Worm (Caenorhabditis elegans) whole organism, L3 larva: ENCODE measurements around the gene scc-1.

ENCODE experiments used
- R02D3.7 ChIP-seq: fragments of 150-350 bp; optimal IDR thresholded peaks from 2 replicates; lab custom pipeline; 2014; ENCODE audit warnings: missing biosample characterization, missing genetic modification characterization
- ZK546.5 ChIP-seq: sonication (generic microtip); optimal IDR thresholded peaks from 2 replicates; lab custom pipeline; 2017; ENCODE audit warnings: missing biosample characterization, missing genetic modification characterization
- ama-1 ChIP-seq: fragments of 150-350 bp; optimal IDR thresholded peaks from 2 replicates; lab custom pipeline; 2018
- ceh-16 ChIP-seq: sonication (generic microtip); optimal IDR thresholded peaks from 2 replicates; lab custom pipeline; 2017; ENCODE audit warnings: missing biosample characterization, missing genetic modification characterization
- ceh-28 ChIP-seq: fragments of 150-350 bp; optimal IDR thresholded peaks from 2 replicates; lab custom pipeline; 2014; ENCODE audit warnings: missing biosample characterization, missing genetic modification reagents, missing genetic modification characterization
- ceh-82 ChIP-seq: fragments of 150-350 bp; optimal IDR thresholded peaks from 2 replicates; lab custom pipeline; 2014; ENCODE audit warnings: missing biosample characterization, missing genetic modification characterization
- ceh-9 ChIP-seq: sonication (generic microtip); optimal IDR thresholded peaks from 2 replicates; lab custom pipeline; 2018; ENCODE audit warnings: missing biosample characterization, missing genetic modification characterization
- egl-27 ChIP-seq: sonication (generic microtip); optimal IDR thresholded peaks from 4 replicates; lab custom pipeline; 2017; ENCODE audit warnings: missing biosample characterization, missing genetic modification reagents, missing genetic modification characterization
- elt-1 ChIP-seq: fragments of 150-350 bp; optimal IDR thresholded peaks from 2 replicates; lab custom pipeline; 2014; ENCODE audit warnings: missing biosample characterization, missing genetic modification characterization
- elt-2 ChIP-seq: sonication (generic microtip); optimal IDR thresholded peaks from 2 replicates; lab custom pipeline; 2016; ENCODE audit warnings: missing genetic modification reagents, mild to moderate bottlenecking, missing genetic modification characterization, missing compliant biosample characterization
- elt-3 ChIP-seq, 3 experiments: fragments of 150-350 bp in 1 of 3; sonication (generic microtip) in 2 of 3; optimal IDR thresholded peaks; 2 replicates in 2 of 3; 4 replicates in 1 of 3; lab custom pipeline; 2014 to 2017; ENCODE audit warnings: missing biosample characterization in 3 of 3, missing genetic modification characterization in 3 of 3
- eor-1 ChIP-seq, 2 experiments: fragments of 150-350 bp; optimal IDR thresholded peaks; 2 replicates each; lab custom pipeline; 2014 to 2018; ENCODE audit warnings: missing biosample characterization in 2 of 2, missing genetic modification characterization in 2 of 2
- fkh-2 ChIP-seq: fragments of 150-350 bp; optimal IDR thresholded peaks from 2 replicates; lab custom pipeline; 2014; ENCODE audit warnings: missing biosample characterization, missing genetic modification reagents, missing genetic modification characterization
- fos-1 ChIP-seq: fragments of 150-350 bp; optimal IDR thresholded peaks from 2 replicates; lab custom pipeline; 2014; ENCODE audit warnings: missing biosample characterization, missing genetic modification characterization
- hmg-11 ChIP-seq: sonication (generic microtip); optimal IDR thresholded peaks from 2 replicates; lab custom pipeline; 2016; ENCODE audit warnings: missing genetic modification characterization, missing compliant biosample characterization
- jun-1 ChIP-seq: fragments of 150-350 bp; optimal IDR thresholded peaks from 2 replicates; lab custom pipeline; 2014; ENCODE audit warnings: missing biosample characterization, missing genetic modification reagents, missing genetic modification characterization
- lin-15B ChIP-seq: fragments of 150-350 bp; optimal IDR thresholded peaks from 2 replicates; lab custom pipeline; 2014; ENCODE audit warnings: missing biosample characterization, missing genetic modification characterization
- lin-39 ChIP-seq: fragments of 150-350 bp; optimal IDR thresholded peaks from 2 replicates; lab custom pipeline; 2018; ENCODE audit warnings: missing biosample characterization, missing genetic modification reagents, missing genetic modification characterization
- lsy-12 ChIP-seq: sonication (generic microtip); optimal IDR thresholded peaks from 2 replicates; lab custom pipeline; 2016; ENCODE audit warnings: mild to moderate bottlenecking, missing genetic modification characterization, missing compliant biosample characterization
- mdl-1 ChIP-seq: fragments of 150-350 bp; optimal IDR thresholded peaks from 2 replicates; lab custom pipeline; 2014; ENCODE audit warnings: missing biosample characterization, missing genetic modification characterization
- mml-1 ChIP-seq: fragments of 150-350 bp; sonication (generic microtip); optimal IDR thresholded peaks from 3 replicates; lab custom pipeline; 2014; ENCODE audit warnings: missing biosample characterization, missing genetic modification characterization
- nfya-1 ChIP-seq: sonication (generic microtip); optimal IDR thresholded peaks from 2 replicates; lab custom pipeline; 2017; ENCODE audit warnings: missing genetic modification characterization, mild to moderate bottlenecking, missing compliant biosample characterization, antibody characterized with exemption, moderate library complexity; ENCODE audit not compliant: insufficient read depth
- nhr-11 ChIP-seq: fragments of 150-350 bp; optimal IDR thresholded peaks from 2 replicates; lab custom pipeline; 2014; ENCODE audit warnings: missing biosample characterization, missing genetic modification characterization
- nhr-12 ChIP-seq: fragments of 150-350 bp; optimal IDR thresholded peaks from 2 replicates; lab custom pipeline; 2014; ENCODE audit warnings: missing biosample characterization, missing genetic modification characterization
- nhr-23 ChIP-seq: fragments of 150-350 bp; optimal IDR thresholded peaks from 2 replicates; lab custom pipeline; 2014; ENCODE audit warnings: missing biosample characterization, missing genetic modification reagents, missing genetic modification characterization
- nhr-237 ChIP-seq: fragments of 150-350 bp; optimal IDR thresholded peaks from 2 replicates; lab custom pipeline; 2014; ENCODE audit warnings: missing biosample characterization, missing genetic modification characterization
- nhr-25 ChIP-seq: sonication (generic microtip); optimal IDR thresholded peaks from 2 replicates; lab custom pipeline; 2017; ENCODE audit warnings: missing biosample characterization, missing genetic modification characterization
- nhr-28 ChIP-seq: fragments of 150-350 bp; optimal IDR thresholded peaks from 2 replicates; lab custom pipeline; 2014; ENCODE audit warnings: missing biosample characterization, missing genetic modification characterization
- nhr-43 ChIP-seq: sonication (generic microtip); optimal IDR thresholded peaks from 2 replicates; lab custom pipeline; 2016; ENCODE audit warnings: mild to moderate bottlenecking, missing genetic modification characterization, missing compliant biosample characterization; ENCODE audit not compliant: poor library complexity, severe bottlenecking
- nhr-67 ChIP-seq: fragments of 150-350 bp; optimal IDR thresholded peaks from 2 replicates; lab custom pipeline; 2014; ENCODE audit warnings: missing biosample characterization, missing genetic modification characterization
- nhr-76 ChIP-seq: fragments of 150-350 bp; sonication (generic microtip); optimal IDR thresholded peaks from 5 replicates; lab custom pipeline; 2014; ENCODE audit warnings: missing biosample characterization, missing genetic modification characterization
- nhr-77 ChIP-seq: fragments of 150-350 bp; optimal IDR thresholded peaks from 2 replicates; lab custom pipeline; 2014; ENCODE audit warnings: missing biosample characterization, missing genetic modification characterization
- pha-4 ChIP-seq: fragments of 150-350 bp; optimal IDR thresholded peaks from 2 replicates; lab custom pipeline; 2014; ENCODE audit warnings: missing biosample characterization, missing genetic modification reagents, missing genetic modification characterization
- pqm-1 ChIP-seq: fragments of 150-350 bp; optimal IDR thresholded peaks from 2 replicates; lab custom pipeline; 2017; ENCODE audit warnings: missing biosample characterization, missing genetic modification characterization, inconsistent platforms
- sea-2 ChIP-seq: fragments of 150-350 bp; sonication (generic microtip); optimal IDR thresholded peaks from 4 replicates; lab custom pipeline; 2014; ENCODE audit warnings: missing biosample characterization, missing genetic modification reagents, missing genetic modification characterization
- skn-1 ChIP-seq: fragments of 150-350 bp; optimal IDR thresholded peaks from 2 replicates; lab custom pipeline; 2014; ENCODE audit warnings: missing biosample characterization, missing genetic modification characterization
- snpc-4 ChIP-seq: fragments of 150-350 bp; optimal IDR thresholded peaks from 2 replicates; lab custom pipeline; 2014; ENCODE audit warnings: missing biosample characterization, missing genetic modification characterization
- tbx-2 ChIP-seq: sonication (generic microtip); optimal IDR thresholded peaks from 2 replicates; lab custom pipeline; 2016; ENCODE audit warnings: mild to moderate bottlenecking, missing genetic modification characterization, missing compliant biosample characterization
- unc-39 ChIP-seq: sonication (generic microtip); optimal IDR thresholded peaks from 4 replicates; lab custom pipeline; 2017; ENCODE audit warnings: missing biosample characterization, missing genetic modification characterization
- unc-62 ChIP-seq: fragments of 150-350 bp; sonication (generic microtip); optimal IDR thresholded peaks from 4 replicates; lab custom pipeline; 2014; ENCODE audit warnings: missing biosample characterization, missing genetic modification reagents, missing genetic modification characterization
- zag-1 ChIP-seq: fragments of 150-350 bp; optimal IDR thresholded peaks from 2 replicates; lab custom pipeline; 2014; ENCODE audit warnings: missing biosample characterization, missing genetic modification characterization
- ztf-11 ChIP-seq: fragments of 150-350 bp; optimal IDR thresholded peaks from 2 replicates; lab custom pipeline; 2014; ENCODE audit warnings: missing biosample characterization, missing genetic modification characterization
- ztf-4 ChIP-seq: fragments of 150-350 bp; optimal IDR thresholded peaks from 2 replicates; lab custom pipeline; 2014; ENCODE audit warnings: missing biosample characterization, missing genetic modification characterization

The scc-1 gene

DNA sequence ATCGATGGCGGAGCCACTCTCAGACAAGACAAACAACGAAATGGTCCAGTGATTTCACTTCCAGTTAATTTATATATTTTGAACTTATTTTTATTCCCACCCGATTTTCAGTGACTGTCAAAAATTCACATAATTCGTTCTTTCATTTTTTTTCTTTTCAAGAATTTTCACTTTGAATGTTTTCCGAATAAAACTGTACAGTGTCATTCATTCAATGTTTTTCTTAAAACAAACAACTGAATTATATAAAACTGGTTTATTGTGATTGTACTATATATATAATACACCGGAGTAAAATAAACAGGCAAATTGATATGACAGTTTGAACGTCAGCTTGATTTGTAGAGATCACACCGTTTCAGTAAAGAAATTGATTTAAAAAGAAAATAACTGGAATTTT, 4.5 kb downstream of the scc-1 start:
- TF ChIP-seq ceh-9 (tag; lab: Kevin White, UChicago) (no peak), lin-15B (tag; lab: Kevin White, UChicago) (no peak), lsy-12 (no peak), nhr-25 (no peak), nhr-77 (tag; lab: Kevin White, UChicago) (no peak), nhr-237 (tag; lab: Kevin White, UChicago) (no peak), nhr-12 (tag; lab: Kevin White, UChicago) (no peak), snpc-4 (tag; lab: Kevin White, UChicago) (no peak)

DNA sequence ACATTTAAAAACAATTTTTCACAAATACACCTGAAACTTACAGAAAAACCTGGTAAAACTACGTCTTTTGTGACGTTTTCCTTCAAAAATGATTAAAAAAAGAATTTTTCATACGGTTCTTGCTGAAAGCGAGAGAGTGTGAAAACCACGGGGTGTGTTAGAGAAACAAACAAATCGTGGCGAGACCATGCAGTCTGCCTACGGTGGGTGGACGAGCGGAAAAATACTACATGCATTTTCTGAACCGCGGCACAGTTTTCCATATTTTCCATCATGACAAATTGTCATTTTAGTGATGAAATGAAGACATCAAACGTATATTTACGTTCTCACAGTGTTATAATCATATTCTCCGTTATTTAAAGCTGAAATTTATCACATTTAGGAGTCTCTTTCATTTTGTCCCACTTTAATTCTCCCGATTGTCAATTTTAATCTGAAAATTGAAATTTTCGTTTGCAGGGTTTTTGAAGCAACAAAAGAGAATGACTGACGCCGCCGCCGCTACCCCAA, 7.9 kb downstream of the scc-1 start, which contains the start of the genes F10G7.9 and tsn-1:
TSS of gene F10G7.9 (minus strand) at position 127 of the 513 bp plus-strand sequence.
TSS of gene tsn-1 (plus strand) at position 463 of the 513 bp plus-strand sequence.
- no peak for TF ChIP-seq R02D3.7 (tag; lab: Kevin White, UChicago)
- no peak for TF ChIP-seq fos-1 (tag; lab: Kevin White, UChicago)
- TF ChIP-seq ceh-16 = no peak
- no peak for TF ChIP-seq lin-39 (tag; lab: Kevin White, UChicago)
- TF ChIP-seq ceh-9 (tag; lab: Kevin White, UChicago) = no peak
- no peak for TF ChIP-seq ceh-82 (tag; lab: Kevin White, UChicago)
- TF ChIP-seq nhr-11 = no peak
- no peak for TF ChIP-seq elt-1
- TF ChIP-seq jun-1 (tag; lab: Kevin White, UChicago) = no peak
- TF ChIP-seq unc-39 (tag; lab: Kevin White, UChicago) = no peak
- no peak for TF ChIP-seq fkh-2 (tag; lab: Kevin White, UChicago)
- no peak for TF ChIP-seq nhr-67 (tag; lab: Kevin White, UChicago)
- TF ChIP-seq ceh-28 (tag; lab: Kevin White, UChicago) = peak; percentile 36
- no peak for TF ChIP-seq ZK546.5 (tag; lab: Kevin White, UChicago)
- TF ChIP-seq pha-4 (tag; lab: Kevin White, UChicago) = peak; percentile 77
- no peak for TF ChIP-seq elt-3 (tag; optimal IDR thresholded peaks at IDR 0.05; lab: Kevin White, UChicago)
- no peak for TF ChIP-seq ztf-4 (tag; lab: Kevin White, UChicago)
- no peak for TF ChIP-seq mdl-1 (tag; lab: Kevin White, UChicago)
- TF ChIP-seq lsy-12 = peak; percentile 83
- peak; percentile 29 for TF ChIP-seq nhr-43 (tag; lab: Kevin White, UChicago)
- TF ChIP-seq zag-1 (tag; lab: Kevin White, UChicago) = no peak
- TF ChIP-seq nhr-76 (tag; lab: Kevin White, UChicago) = no peak
- peak; percentile 92 for TF ChIP-seq nfya-1
- TF ChIP-seq skn-1 (tag; lab: Kevin White, UChicago) = peak; percentile 75
- TF ChIP-seq nhr-23 = peak; percentile 63
- no peak for TF ChIP-seq unc-62 (GFP tag; lab: Kevin White, UChicago)
- TF ChIP-seq tbx-2 (tag; lab: Kevin White, UChicago) = no peak
- TF ChIP-seq elt-2 (tag; lab: Kevin White, UChicago) = peak; percentile 68
- peak; percentile 81 for TF ChIP-seq nhr-25
- TF ChIP-seq ztf-11 (tag; lab: Kevin White, UChicago) = no peak
- TF ChIP-seq eor-1 (tag; optimal IDR thresholded peaks at IDR 0.05; lab: Kevin White, UChicago) = no peak
- TF ChIP-seq ama-1 (lab: Kevin White, UChicago) = no peak
- TF ChIP-seq hmg-11 = peak; percentile 61
- no peak for TF ChIP-seq nhr-12 (tag; lab: Kevin White, UChicago)
- TF ChIP-seq nhr-28 = no peak
- TF ChIP-seq lin-15B (tag; lab: Kevin White, UChicago) = peak; percentile 82
- peak; percentile 48 for TF ChIP-seq pqm-1
- no peak for TF ChIP-seq mml-1 (tag; lab: Kevin White, UChicago)
- no peak for TF ChIP-seq sea-2 (GFP tag; lab: Kevin White, UChicago)
- TF ChIP-seq egl-27 (tag; lab: Kevin White, UChicago) = no peak
